Worm (Caenorhabditis elegans): ENCODE measurements around the gene W02D7.4.

ce11 chrV:8334360-8334759 is 37.0 kb upstream of the W02D7.4 start, which contains the start of gene tmd-2:
- TF ChIP-seq ztf-23 (GFP tag; IDR thresholded peaks at IDR 0.05) = no peak
- TF ChIP-seq flt-1 (GFP tag; IDR thresholded peaks at IDR 0.05) = no peak
- no peak for TF ChIP-seq T22C8.4 (GFP tag; IDR thresholded peaks at IDR 0.05)
- no peak for TF ChIP-seq med-1 (GFP tag; optimal IDR thresholded peaks at IDR 0.05; ENCODE audit: insufficient read depth)
- TF ChIP-seq ztf-29 (GFP tag; IDR thresholded peaks at IDR 0.05) = no peak
- TF ChIP-seq cog-1 (tag; optimal IDR thresholded peaks at IDR 0.05) = no peak
- no peak for TF ChIP-seq klf-2 (GFP tag; conservative IDR thresholded peaks at IDR 0.05)
- no peak for TF ChIP-seq ref-1 (GFP tag; conservative IDR thresholded peaks at IDR 0.05)
